Fruit fly (Drosophila melanogaster) whole organism, embryonic: Measurements from ENCODE around the gene Gbeta76C.

Source experiments
- CG10147 ChIP-seq: fragments of 200-800 bp; sonication (Bioruptor generic); optimal IDR thresholded peaks from 2 replicates; lab custom pipeline; 2019; ENCODE audit warnings: missing biosample characterization, mild to moderate bottlenecking, missing genetic modification characterization, moderate library complexity
- CG10431 ChIP-seq: fragments of 200-800 bp; sonication (Bioruptor generic); optimal IDR thresholded peaks from 3 replicates; lab custom pipeline; 2018; ENCODE audit warnings: missing biosample characterization, mild to moderate bottlenecking, missing genetic modification characterization
- CG11504 ChIP-seq: fragments of 200-800 bp; sonication (Bioruptor generic); optimal IDR thresholded peaks from 3 replicates; lab custom pipeline; 2019; ENCODE audit warnings: missing biosample characterization, mild to moderate bottlenecking, missing genetic modification characterization, moderate library complexity
- CG11695 ChIP-seq: fragments of 200-800 bp; sonication (Bioruptor generic); IDR thresholded peaks from 3 replicates; pipeline ENCODE4 v1.3.6; 2022; ENCODE audit warnings: missing biosample characterization, missing genetic modification characterization
- CG14710 ChIP-seq: fragments of 200-800 bp; sonication (Bioruptor generic); optimal IDR thresholded peaks from 3 replicates; lab custom pipeline; 2019; ENCODE audit warnings: missing biosample characterization, mild to moderate bottlenecking, missing genetic modification characterization, moderate library complexity
- CG15269 ChIP-seq: fragments of 200-800 bp; sonication (Bioruptor generic); optimal IDR thresholded peaks from 2 replicates; lab custom pipeline; 2018; ENCODE audit warnings: missing biosample characterization, mild to moderate bottlenecking, missing genetic modification characterization, moderate library complexity
- CG1529 ChIP-seq: fragments of 200-800 bp; sonication (Bioruptor generic); optimal IDR thresholded peaks from 3 replicates; lab custom pipeline; 2018; ENCODE audit warnings: missing biosample characterization, missing genetic modification characterization
- CG17802 ChIP-seq: fragments of 200-800 bp; sonication (Bioruptor generic); optimal IDR thresholded peaks from 2 replicates; lab custom pipeline; 2018; ENCODE audit warnings: missing biosample characterization, mild to moderate bottlenecking, missing genetic modification characterization, moderate library complexity
- CG18011 ChIP-seq: fragments of 200-800 bp; sonication (Bioruptor generic); optimal IDR thresholded peaks from 2 replicates; lab custom pipeline; 2017; ENCODE audit warnings: missing biosample characterization, missing genetic modification characterization, mild to moderate bottlenecking, moderate library complexity, missing genotype
- CG2120 ChIP-seq: fragments of 200-800 bp; sonication (Bioruptor generic); optimal IDR thresholded peaks from 3 replicates; lab custom pipeline; 2016; ENCODE audit warnings: missing biosample characterization, missing genetic modification characterization
- CG32772 ChIP-seq: fragments of 200-800 bp; sonication (Bioruptor generic); IDR thresholded peaks from 2 replicates; pipeline ENCODE4 v1.3.6; 2022; ENCODE audit warnings: missing biosample characterization, missing genetic modification characterization
- CG33557 ChIP-seq: fragments of 200-800 bp; sonication (Bioruptor generic); optimal IDR thresholded peaks from 2 replicates; lab custom pipeline; 2019; ENCODE audit warnings: missing biosample characterization, mild to moderate bottlenecking, missing genetic modification characterization, moderate library complexity
- CG4404 ChIP-seq: fragments of 200-800 bp; sonication (Bioruptor generic); IDR thresholded peaks from 2 replicates; pipeline ENCODE4 v1.3.6; 2022; ENCODE audit warnings: missing biosample characterization, missing genetic modification characterization
- CG4730 ChIP-seq: fragments of 200-800 bp; sonication (Bioruptor generic); IDR thresholded peaks from 2 replicates; pipeline ENCODE4 v1.3.6; 2022; ENCODE audit warnings: missing biosample characterization, missing genetic modification characterization
- CG4820 ChIP-seq: fragments of 200-800 bp; sonication (Bioruptor generic); optimal IDR thresholded peaks from 3 replicates; lab custom pipeline; 2016; ENCODE audit warnings: missing biosample characterization, missing genetic modification characterization
- CG4854 ChIP-seq: fragments of 200-800 bp; sonication (Bioruptor generic); optimal IDR thresholded peaks from 2 replicates; lab custom pipeline; 2016; ENCODE audit warnings: missing biosample characterization, missing genetic modification characterization, inconsistent platforms
- CG6791 ChIP-seq: fragments of 200-800 bp; sonication (Bioruptor generic); IDR thresholded peaks from 3 replicates; pipeline ENCODE4 v1.3.6; 2022; ENCODE audit warnings: missing biosample characterization, missing genetic modification characterization; ENCODE audit not compliant: partially characterized antibody
- CG7839 ChIP-seq: fragments of 200-800 bp; sonication (Bioruptor generic); optimal IDR thresholded peaks from 3 replicates; lab custom pipeline; 2018; ENCODE audit warnings: missing biosample characterization, mild to moderate bottlenecking, missing genetic modification characterization, moderate library complexity
- CG8388 ChIP-seq: fragments of 200-800 bp; sonication (Bioruptor generic); optimal IDR thresholded peaks from 2 replicates; lab custom pipeline; 2019; ENCODE audit warnings: missing biosample characterization, mild to moderate bottlenecking, missing genetic modification characterization, moderate library complexity
- CG8924 ChIP-seq: fragments of 200-800 bp; optimal IDR thresholded peaks from 3 replicates; lab custom pipeline; 2019; ENCODE audit warnings: missing biosample characterization, mild to moderate bottlenecking, missing genetic modification characterization, moderate library complexity
- CoRest ChIP-seq: fragments of 200-800 bp; sonication (Bioruptor generic); optimal IDR thresholded peaks from 3 replicates; lab custom pipeline; 2018; ENCODE audit warnings: missing biosample characterization, mild to moderate bottlenecking, missing genetic modification characterization, moderate library complexity
- Dek ChIP-seq: fragments of 200-800 bp; sonication (Bioruptor generic); optimal IDR thresholded peaks from 3 replicates; lab custom pipeline; 2019; ENCODE audit warnings: missing biosample characterization, mild to moderate bottlenecking, missing genetic modification characterization, moderate library complexity
- Ets65A ChIP-seq: fragments of 200-800 bp; sonication (Bioruptor generic); peaks from one replicate; lab custom pipeline; 2016; ENCODE audit warnings: missing biosample characterization, missing genetic modification characterization
- HmgZ ChIP-seq: fragments of 200-800 bp; sonication (Bioruptor generic); optimal IDR thresholded peaks from 2 replicates; lab custom pipeline; 2018; ENCODE audit warnings: missing biosample characterization, mild to moderate bottlenecking, missing genetic modification characterization
- Rx ChIP-seq: fragments of 200-800 bp; sonication (Bioruptor generic); IDR thresholded peaks from 2 replicates; pipeline ENCODE4 v1.3.6; 2022; ENCODE audit warnings: missing biosample characterization, missing genetic modification characterization
- Sox100B ChIP-seq: fragments of 200-800 bp; sonication (Bioruptor generic); optimal IDR thresholded peaks from 3 replicates; lab custom pipeline; 2018; ENCODE audit warnings: missing biosample characterization, mild to moderate bottlenecking, missing genetic modification characterization
- ase ChIP-seq: fragments of 200-800 bp; sonication (Bioruptor generic); IDR thresholded peaks from 3 replicates; pipeline ENCODE4 v1.3.6; 2022; ENCODE audit warnings: missing biosample characterization, missing genetic modification characterization
- az2 ChIP-seq: fragments of 200-800 bp; sonication (Bioruptor generic); optimal IDR thresholded peaks from 3 replicates; lab custom pipeline; 2016; ENCODE audit warnings: missing biosample characterization, missing genetic modification characterization
- caup ChIP-seq: fragments of 200-800 bp; sonication (Bioruptor generic); optimal IDR thresholded peaks from 3 replicates; lab custom pipeline; 2017; ENCODE audit warnings: missing biosample characterization, mild to moderate bottlenecking, missing genetic modification characterization, moderate library complexity; ENCODE audit not compliant: severe bottlenecking
- chm ChIP-seq: fragments of 200-800 bp; sonication (Bioruptor generic); IDR thresholded peaks from 2 replicates; pipeline ENCODE4 v1.3.6; 2022; ENCODE audit warnings: missing biosample characterization, missing genetic modification characterization
- crol ChIP-seq: fragments of 200-800 bp; sonication (Bioruptor generic); IDR thresholded peaks from 2 replicates; pipeline ENCODE4 v1.3.6; 2022; ENCODE audit warnings: missing biosample characterization, missing genetic modification characterization
- crp ChIP-seq, 2 experiments: fragments of 200-800 bp; sonication (Bioruptor generic); optimal IDR thresholded peaks; 2 replicates in 1 of 2; 3 replicates in 1 of 2; lab custom pipeline; 2017; ENCODE audit warnings: missing biosample characterization in 2 of 2, missing genetic modification characterization in 2 of 2, mild to moderate bottlenecking in 1 of 2, moderate library complexity in 1 of 2
- ems ChIP-seq: fragments of 200-800 bp; sonication (Bioruptor generic); optimal IDR thresholded peaks from 3 replicates; lab custom pipeline; 2016; ENCODE audit warnings: missing biosample characterization, missing genetic modification characterization
- ewg ChIP-seq: fragments of 200-800 bp; sonication (Bioruptor generic); optimal IDR thresholded peaks from 3 replicates; lab custom pipeline; 2017; ENCODE audit warnings: mild to moderate bottlenecking, missing biosample characterization, missing genetic modification reagents, missing genetic modification characterization
- fd3F ChIP-seq: fragments of 200-800 bp; sonication (Bioruptor generic); optimal IDR thresholded peaks from 2 replicates; lab custom pipeline; 2018; ENCODE audit warnings: missing biosample characterization, mild to moderate bottlenecking, missing genetic modification characterization, moderate library complexity
- ftz-f1 ChIP-seq: fragments of 200-800 bp; sonication (Bioruptor generic); optimal IDR thresholded peaks from 2 replicates; lab custom pipeline; 2016; ENCODE audit warnings: missing biosample characterization, missing genetic modification characterization
- gcm2 ChIP-seq: fragments of 200-800 bp; sonication (Bioruptor generic); optimal IDR thresholded peaks from 2 replicates; lab custom pipeline; 2016; ENCODE audit warnings: missing biosample characterization, missing genetic modification characterization
- insv ChIP-seq, 2 experiments: fragments of 200-800 bp; sonication (Bioruptor generic); optimal IDR thresholded peaks; 3 replicates each; lab custom pipeline; 2016 to 2018; ENCODE audit warnings: missing biosample characterization in 2 of 2, missing genetic modification characterization in 2 of 2
- row ChIP-seq: fragments of 200-800 bp; sonication (Bioruptor generic); IDR thresholded peaks from 3 replicates; pipeline ENCODE4 v1.3.6; 2022; ENCODE audit warnings: missing biosample characterization, missing genetic modification characterization
- salm ChIP-seq: fragments of 200-800 bp; sonication (Bioruptor generic); optimal IDR thresholded peaks from 2 replicates; lab custom pipeline; 2018; ENCODE audit warnings: missing biosample characterization, mild to moderate bottlenecking, missing genetic modification characterization
- sqz ChIP-seq: fragments of 200-800 bp; sonication (Bioruptor generic); optimal IDR thresholded peaks from 3 replicates; lab custom pipeline; 2018; ENCODE audit warnings: missing biosample characterization, mild to moderate bottlenecking, missing genetic modification characterization
- vvl ChIP-seq: fragments of 200-800 bp; sonication (Bioruptor generic); IDR thresholded peaks from 2 replicates; pipeline ENCODE4 v1.3.6; 2022; ENCODE audit warnings: missing biosample characterization, missing genetic modification characterization
- zen ChIP-seq: fragments of 200-800 bp; sonication (Bioruptor generic); optimal IDR thresholded peaks from 3 replicates; lab custom pipeline; 2018; ENCODE audit warnings: missing biosample characterization, mild to moderate bottlenecking, missing genetic modification characterization, moderate library complexity

The Gbeta76C gene

DNA sequence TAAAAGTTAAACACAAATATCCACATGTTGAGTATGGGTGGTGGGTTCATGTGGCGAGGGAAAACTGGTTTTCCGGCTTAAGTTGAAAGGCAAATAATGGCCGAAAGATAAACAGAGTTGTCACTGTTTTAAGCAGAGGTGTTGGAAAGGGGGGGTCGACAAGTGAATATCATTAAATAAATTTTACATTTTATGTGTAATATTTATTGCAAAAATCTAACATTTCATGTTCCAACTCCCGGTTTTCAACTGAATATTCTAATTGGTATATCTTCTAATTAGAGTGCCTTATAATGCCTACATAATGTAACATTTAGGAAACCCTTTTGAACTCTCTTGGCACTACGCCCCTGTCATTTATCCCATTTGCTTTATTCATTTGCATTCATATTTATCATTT lies 31.5 kb upstream of the Gbeta76C start (continued):
- peak; percentile 41 for TF ChIP-seq CG4404
- no peak for TF ChIP-seq CG15269
- no peak for TF ChIP-seq CG17802 (tag; lab: Kevin White, UChicago)
- TF ChIP-seq ems (GFP tag; lab: Kevin White, UChicago), result peak; percentile 24
- no peak for TF ChIP-seq Dek (tag; lab: Kevin White, UChicago)
- no peak for TF ChIP-seq ase
- TF ChIP-seq vvl (GFP tag; lab: Robert Waterston, UW), result peak; percentile 80
- TF ChIP-seq gcm2, result peak; percentile 7
- TF ChIP-seq CG2120, result peak; percentile 8
- peak; percentile 44 for TF ChIP-seq az2 (GFP tag; lab: Kevin White, UChicago)
- TF ChIP-seq CG11695 (GFP tag; lab: Robert Waterston, UW), result 0 out of 3 replicates have a peak, but pooled peaks have one; percentile 50
- TF ChIP-seq CoRest (tag; lab: Kevin White, UChicago), result peak; percentile 69
- peak; percentile 49 for TF ChIP-seq CG4820
- TF ChIP-seq CG4854, result no peak
- peak; percentile 34 for TF ChIP-seq CG10147 (GFP tag; lab: Kevin White, UChicago)
- no peak for TF ChIP-seq ftz-f1 (GFP tag; lab: Kevin White, UChicago)
- peak; percentile 63 for TF ChIP-seq CG8924 (tag; lab: Kevin White, UChicago)
- no peak for TF ChIP-seq fd3F (GFP tag; lab: Kevin White, UChicago)
- TF ChIP-seq CG33557, result peak; percentile 60
- peak; percentile 59 for TF ChIP-seq CG14710 (tag; lab: Kevin White, UChicago)
- TF ChIP-seq CG18011 (GFP tag; lab: Kevin White, UChicago), result no peak
- TF ChIP-seq ewg (GFP tag; lab: Kevin White, UChicago), result peak; percentile 35
- peak; percentile 73 for TF ChIP-seq row
- TF ChIP-seq CG7839, result peak; percentile 68
- peak; percentile 22; the same call in 1 of the 2 replicates for TF ChIP-seq CG32772 (GFP tag; lab: Robert Waterston, UW)
- peak; percentile 58 for TF ChIP-seq CG1529 (GFP tag; lab: Kevin White, UChicago)
- TF ChIP-seq Rx (GFP tag; lab: Robert Waterston, UW), result 0 out of 2 replicates have a peak, but pooled peaks have one; percentile 15
- TF ChIP-seq HmgZ, result no peak
- TF ChIP-seq crol, result no peak
- peak; percentile 34 for TF ChIP-seq caup (GFP tag; lab: Kevin White, UChicago)
- TF ChIP-seq salm (tag; lab: Kevin White, UChicago), result peak; percentile 46
- peak; percentile 73 for TF ChIP-seq CG11504 (tag; lab: Kevin White, UChicago)
- no peak for TF ChIP-seq CG4730
- peak; percentile 7 for TF ChIP-seq CG10431 (GFP tag; lab: Kevin White, UChicago)
- TF ChIP-seq zen, result peak; percentile 59
- TF ChIP-seq CG8388 (GFP tag; lab: Kevin White, UChicago), result peak; percentile 32
- TF ChIP-seq CG6791 (GFP tag; lab: Robert Waterston, UW), result no peak
- TF ChIP-seq sqz (GFP tag; lab: Kevin White, UChicago), result peak; percentile 53
- TF ChIP-seq Sox100B (GFP tag; lab: Kevin White, UChicago), result peak; percentile 79
- 0 out of 2 replicates have a peak, but pooled peaks have one; percentile 27 for TF ChIP-seq chm (GFP tag; lab: Robert Waterston, UW)
- TF ChIP-seq, all 482 proteins: peak for 221

DNA sequence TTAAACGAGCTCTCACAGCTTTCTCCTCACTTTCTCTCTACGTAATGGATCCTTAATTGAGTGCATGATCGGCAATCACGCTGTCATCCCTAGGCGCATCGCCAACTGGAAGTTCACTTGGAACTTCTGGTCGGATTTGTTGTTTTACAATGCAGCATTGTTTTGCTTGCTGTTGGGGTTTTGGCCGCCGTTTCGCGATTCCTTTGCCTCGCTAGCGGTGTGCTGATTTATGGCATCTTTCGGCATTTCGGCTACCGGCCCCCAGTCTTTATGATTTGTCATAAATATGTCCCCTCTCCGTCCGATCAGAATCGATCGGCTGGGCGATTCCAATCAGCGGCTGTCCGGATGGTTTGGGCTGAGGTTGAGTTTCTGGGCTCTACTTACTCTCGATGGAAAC lies 24.5 kb upstream of the Gbeta76C start:
- no peak for TF ChIP-seq crp (GFP tag; optimal IDR thresholded peaks at IDR 0.05; lab: Kevin White, UChicago)
- peak in 1 of 2 experiments; percentile 70 for TF ChIP-seq insv (GFP tag; optimal IDR thresholded peaks at IDR 0.05; lab: Kevin White, UChicago)
- TF ChIP-seq Ets65A (GFP tag; lab: Kevin White, UChicago), result peak; percentile 53
